Worm (Caenorhabditis elegans): ENCODE data around the gene C03H12.1.

C03H12.1 gene

ce11 chrX:15696400-15696799 lies 7.2 kb downstream of the C03H12.1 start, which contains the start of gene ZK662.2:
Gene ZK662.2, plus strand, starts transcription at chrX:15696700.
- TF ChIP-seq ref-1 (GFP tag; conservative IDR thresholded peaks at IDR 0.05) (no peak), klf-2 (GFP tag; conservative IDR thresholded peaks at IDR 0.05) (no peak), tab-1 (GFP tag; IDR thresholded peaks at IDR 0.05) (no peak), cog-1 (tag; optimal IDR thresholded peaks at IDR 0.05) (no peak), ztf-23 (GFP tag; IDR thresholded peaks at IDR 0.05) (no peak)

ce11 chrX:15700220-15700619 lies 11.0 kb downstream of the C03H12.1 start:
- TF ChIP-seq ztf-29 (GFP tag; IDR thresholded peaks at IDR 0.05) = no peak
- no peak for TF ChIP-seq cog-1 (tag; optimal IDR thresholded peaks at IDR 0.05)
- TF ChIP-seq ztf-23 (GFP tag; IDR thresholded peaks at IDR 0.05) = no peak
- TF ChIP-seq ref-1 (GFP tag; conservative IDR thresholded peaks at IDR 0.05) = no peak
- TF ChIP-seq med-1 (GFP tag; optimal IDR thresholded peaks at IDR 0.05; ENCODE audit: insufficient read depth) = no peak
- TF ChIP-seq T22C8.4 (GFP tag; IDR thresholded peaks at IDR 0.05) = no peak
- TF ChIP-seq flt-1 (GFP tag; IDR thresholded peaks at IDR 0.05) = no peak
- TF ChIP-seq tab-1 (GFP tag; IDR thresholded peaks at IDR 0.05) = no peak
- TF ChIP-seq klf-2 (GFP tag; conservative IDR thresholded peaks at IDR 0.05) = no peak

ce11 chrX:15704579-15705110 lies 15.4 kb downstream of the C03H12.1 start:
- TF ChIP-seq ref-1 (GFP tag; conservative IDR thresholded peaks at IDR 0.05) (no peak), ztf-23 (GFP tag; IDR thresholded peaks at IDR 0.05) (no peak), flt-1 (GFP tag; IDR thresholded peaks at IDR 0.05) (no peak), med-1 (GFP tag; optimal IDR thresholded peaks at IDR 0.05; ENCODE audit: insufficient read depth) (no peak), tab-1 (GFP tag; IDR thresholded peaks at IDR 0.05) (no peak), ztf-29 (GFP tag; IDR thresholded peaks at IDR 0.05) (no peak), cog-1 (tag; optimal IDR thresholded peaks at IDR 0.05) (no peak), T22C8.4 (GFP tag; IDR thresholded peaks at IDR 0.05) (no peak), klf-2 (GFP tag; conservative IDR thresholded peaks at IDR 0.05) (no peak)

ce11 chrX:15706108-15706676 lies 16.9 kb downstream of the C03H12.1 start:
- TF ChIP-seq flt-1 (GFP tag; IDR thresholded peaks at IDR 0.05) (no peak), ref-1 (GFP tag; conservative IDR thresholded peaks at IDR 0.05) (no peak), med-1 (GFP tag; optimal IDR thresholded peaks at IDR 0.05; ENCODE audit: insufficient read depth) (no peak), ztf-29 (GFP tag; IDR thresholded peaks at IDR 0.05) (no peak), tab-1 (GFP tag; IDR thresholded peaks at IDR 0.05) (no peak), ztf-23 (GFP tag; IDR thresholded peaks at IDR 0.05) (no peak), T22C8.4 (GFP tag; IDR thresholded peaks at IDR 0.05) (no peak), cog-1 (tag; optimal IDR thresholded peaks at IDR 0.05) (no peak), klf-2 (GFP tag; conservative IDR thresholded peaks at IDR 0.05) (no peak)

- TF ChIP-seq med-1 (GFP tag; optimal IDR thresholded peaks at IDR 0.05; ENCODE audit: insufficient read depth) = no peak
- TF ChIP-seq ztf-29 (GFP tag; IDR thresholded peaks at IDR 0.05) = no peak
- peak; percentile 79; the same call in 1 of the 2 replicates for TF ChIP-seq flt-1 (GFP tag; IDR thresholded peaks at IDR 0.05)
- peak; percentile 79 for TF ChIP-seq cog-1 (tag; optimal IDR thresholded peaks at IDR 0.05)
- no peak for TF ChIP-seq ztf-23 (GFP tag; IDR thresholded peaks at IDR 0.05)
- TF ChIP-seq klf-2 (GFP tag; conservative IDR thresholded peaks at IDR 0.05) = no peak
- peak; percentile 75 for TF ChIP-seq tab-1 (GFP tag; IDR thresholded peaks at IDR 0.05)
These were observed 18.2 kb downstream of the C03H12.1 start for ce11 chrX:15707366-15707892.

- TF ChIP-seq ztf-23 (GFP tag; IDR thresholded peaks at IDR 0.05) (no peak), flt-1 (GFP tag; IDR thresholded peaks at IDR 0.05) (no peak), ref-1 (GFP tag; conservative IDR thresholded peaks at IDR 0.05) (no peak), ztf-29 (GFP tag; IDR thresholded peaks at IDR 0.05) (no peak), med-1 (GFP tag; optimal IDR thresholded peaks at IDR 0.05; ENCODE audit: insufficient read depth) (no peak), cog-1 (tag; optimal IDR thresholded peaks at IDR 0.05) (no peak), tab-1 (GFP tag; IDR thresholded peaks at IDR 0.05) (no peak), klf-2 (GFP tag; conservative IDR thresholded peaks at IDR 0.05) (no peak), T22C8.4 (GFP tag; IDR thresholded peaks at IDR 0.05) (no peak)
These were observed 18.7 kb downstream of the C03H12.1 start, which contains the start of gene nhr-48 for ce11 chrX:15707913-15708312. Gene nhr-48, plus strand, starts transcription at chrX:15708213.

- TF ChIP-seq klf-2 (GFP tag; conservative IDR thresholded peaks at IDR 0.05) (no peak), cog-1 (tag; optimal IDR thresholded peaks at IDR 0.05) (no peak), ztf-29 (GFP tag; IDR thresholded peaks at IDR 0.05) (no peak), med-1 (GFP tag; optimal IDR thresholded peaks at IDR 0.05; ENCODE audit: insufficient read depth) (no peak), ref-1 (GFP tag; conservative IDR thresholded peaks at IDR 0.05) (no peak), T22C8.4 (GFP tag; IDR thresholded peaks at IDR 0.05) (no peak), tab-1 (GFP tag; IDR thresholded peaks at IDR 0.05) (no peak), flt-1 (GFP tag; IDR thresholded peaks at IDR 0.05) (no peak), ztf-23 (GFP tag; IDR thresholded peaks at IDR 0.05) (no peak)
These were observed 20.3 kb downstream of the C03H12.1 start for ce11 chrX:15709594-15709993.

- TF ChIP-seq T22C8.4 (GFP tag; IDR thresholded peaks at IDR 0.05) (no peak), med-1 (GFP tag; optimal IDR thresholded peaks at IDR 0.05; ENCODE audit: insufficient read depth) (no peak), klf-2 (GFP tag; conservative IDR thresholded peaks at IDR 0.05) (no peak), flt-1 (GFP tag; IDR thresholded peaks at IDR 0.05) (no peak), cog-1 (tag; optimal IDR thresholded peaks at IDR 0.05) (no peak), tab-1 (GFP tag; IDR thresholded peaks at IDR 0.05) (no peak), ztf-23 (GFP tag; IDR thresholded peaks at IDR 0.05) (no peak), ztf-29 (GFP tag; IDR thresholded peaks at IDR 0.05) (no peak), ref-1 (GFP tag; conservative IDR thresholded peaks at IDR 0.05) (no peak)
These were observed 23.9 kb downstream of the C03H12.1 start for ce11 chrX:15713189-15713588.

ce11 chrX:15716971-15717370 lies 27.7 kb downstream of the C03H12.1 start:
- TF ChIP-seq ztf-23 (GFP tag; IDR thresholded peaks at IDR 0.05) (no peak), ztf-29 (GFP tag; IDR thresholded peaks at IDR 0.05) (no peak), tab-1 (GFP tag; IDR thresholded peaks at IDR 0.05) (no peak), flt-1 (GFP tag; IDR thresholded peaks at IDR 0.05) (no peak), ref-1 (GFP tag; conservative IDR thresholded peaks at IDR 0.05) (no peak), med-1 (GFP tag; optimal IDR thresholded peaks at IDR 0.05; ENCODE audit: insufficient read depth) (no peak)
